Fruit fly (Drosophila melanogaster) whole organism, embryonic: ENCODE results near the gene SMC6.

Experiments used
- Adf1 ChIP-seq: fragments of 200-800 bp; sonication (Bioruptor generic); IDR thresholded peaks from 2 replicates; pipeline ENCODE4 v1.3.6; 2022; ENCODE audit warnings: missing biosample characterization, missing genetic modification characterization
- CG10274 ChIP-seq: fragments of 200-800 bp; sonication (Bioruptor generic); optimal IDR thresholded peaks from 3 replicates; lab custom pipeline; 2017; ENCODE audit warnings: missing biosample characterization, mild to moderate bottlenecking, missing genetic modification characterization
- CG10979 ChIP-seq: fragments of 200-800 bp; sonication (Bioruptor generic); optimal IDR thresholded peaks from 2 replicates; lab custom pipeline; 2018; ENCODE audit warnings: missing biosample characterization, mild to moderate bottlenecking, missing genetic modification characterization, moderate library complexity
- CG11504 ChIP-seq: fragments of 200-800 bp; sonication (Bioruptor generic); optimal IDR thresholded peaks from 3 replicates; lab custom pipeline; 2019; ENCODE audit warnings: missing biosample characterization, mild to moderate bottlenecking, missing genetic modification characterization, moderate library complexity
- CG12391 ChIP-seq: fragments of 200-800 bp; sonication (Bioruptor generic); optimal IDR thresholded peaks from 3 replicates; lab custom pipeline; 2018; ENCODE audit warnings: missing biosample characterization, mild to moderate bottlenecking, missing genetic modification characterization, moderate library complexity
- CG13123 ChIP-seq: fragments of 200-800 bp; sonication (Bioruptor generic); optimal IDR thresholded peaks from 2 replicates; lab custom pipeline; 2016; ENCODE audit warnings: missing biosample characterization, missing genetic modification characterization
- CG14050 ChIP-seq: fragments of 200-800 bp; sonication (Bioruptor generic); IDR thresholded peaks from 3 replicates; pipeline ENCODE4 v1.3.6; 2022; ENCODE audit warnings: missing biosample characterization, missing genetic modification characterization
- CG15514 ChIP-seq: fragments of 200-800 bp; sonication (Bioruptor generic); optimal IDR thresholded peaks from 3 replicates; lab custom pipeline; 2017; ENCODE audit warnings: missing biosample characterization, missing genetic modification characterization, mild to moderate bottlenecking, moderate library complexity, missing genetic modification reagents
- CG1647 ChIP-seq: fragments of 200-800 bp; sonication (Bioruptor generic); optimal IDR thresholded peaks from 3 replicates; lab custom pipeline; 2016; ENCODE audit warnings: missing biosample characterization, missing genetic modification characterization
- CG17802 ChIP-seq: fragments of 200-800 bp; sonication (Bioruptor generic); optimal IDR thresholded peaks from 2 replicates; lab custom pipeline; 2018; ENCODE audit warnings: missing biosample characterization, mild to moderate bottlenecking, missing genetic modification characterization, moderate library complexity
- CG18476 ChIP-seq: fragments of 200-800 bp; sonication (Bioruptor generic); optimal IDR thresholded peaks from 2 replicates; lab custom pipeline; 2016; ENCODE audit warnings: missing biosample characterization, mild to moderate bottlenecking, missing genetic modification characterization
- CG18599 ChIP-seq: fragments of 200-800 bp; sonication (Bioruptor generic); optimal IDR thresholded peaks from 3 replicates; lab custom pipeline; 2017; ENCODE audit warnings: missing biosample characterization, missing genetic modification characterization, mild to moderate bottlenecking, moderate library complexity, missing genetic modification reagents
- CG2120 ChIP-seq: fragments of 200-800 bp; sonication (Bioruptor generic); optimal IDR thresholded peaks from 3 replicates; lab custom pipeline; 2016; ENCODE audit warnings: missing biosample characterization, missing genetic modification characterization
- CG30403 ChIP-seq: fragments of 200-800 bp; sonication (Bioruptor generic); optimal IDR thresholded peaks from 3 replicates; lab custom pipeline; 2016; ENCODE audit warnings: missing biosample characterization, missing genetic modification characterization
- CG31441 ChIP-seq: fragments of 200-800 bp; sonication (Bioruptor generic); IDR thresholded peaks from 2 replicates; pipeline ENCODE4 v1.3.6; 2022; ENCODE audit warnings: missing biosample characterization, missing genetic modification characterization
- CG32772 ChIP-seq: fragments of 200-800 bp; sonication (Bioruptor generic); IDR thresholded peaks from 2 replicates; pipeline ENCODE4 v1.3.6; 2022; ENCODE audit warnings: missing biosample characterization, missing genetic modification characterization
- CG3726 ChIP-seq: fragments of 200-800 bp; sonication (Bioruptor generic); IDR thresholded peaks from 3 replicates; pipeline ENCODE4, ENCODE4 v1.3.6; 2022; ENCODE audit warnings: missing biosample characterization, missing genetic modification characterization
- CG4617 ChIP-seq: fragments of 200-800 bp; sonication (Bioruptor generic); optimal IDR thresholded peaks from 3 replicates; lab custom pipeline; 2016; ENCODE audit warnings: missing biosample characterization, missing genetic modification characterization, borderline replicate concordance
- CG6254 ChIP-seq: fragments of 200-800 bp; sonication (Bioruptor generic); optimal IDR thresholded peaks from 3 replicates; lab custom pipeline; 2017; ENCODE audit warnings: mild to moderate bottlenecking, missing biosample characterization, missing genetic modification reagents, missing genetic modification characterization
- CG6272 ChIP-seq: fragments of 200-800 bp; sonication (Bioruptor generic); IDR thresholded peaks from 2 replicates; pipeline ENCODE4 v1.3.6; 2022; ENCODE audit warnings: missing biosample characterization, missing genetic modification characterization
- CG6854 ChIP-seq: fragments of 200-800 bp; sonication (Bioruptor generic); optimal IDR thresholded peaks from 3 replicates; lab custom pipeline; 2017; ENCODE audit warnings: missing biosample characterization, mild to moderate bottlenecking, missing genetic modification characterization
- CG8290 ChIP-seq, 3 experiments: fragments of 200-800 bp; sonication (Bioruptor generic); optimal IDR thresholded peaks; 2 replicates each; lab custom pipeline; 2016 to 2019; ENCODE audit warnings: missing biosample characterization in 3 of 3, missing genetic modification characterization in 3 of 3, mild to moderate bottlenecking in 2 of 3, moderate library complexity in 1 of 3
- Chrac-16 ChIP-seq: fragments of 200-800 bp; sonication (Bioruptor generic); optimal IDR thresholded peaks from 3 replicates; lab custom pipeline; 2016; ENCODE audit warnings: missing biosample characterization, missing genetic modification characterization
- Fer1 ChIP-seq: fragments of 200-800 bp; sonication (Bioruptor generic); optimal IDR thresholded peaks from 2 replicates; lab custom pipeline; 2017; ENCODE audit warnings: missing biosample characterization, mild to moderate bottlenecking, missing genetic modification characterization
- GATAe ChIP-seq: fragments of 200-800 bp; sonication (Bioruptor generic); conservative IDR thresholded peaks from 2 replicates; pipeline ENCODE4 v1.3.6; 2022; ENCODE audit warnings: missing biosample characterization, missing genetic modification characterization
- Hmr ChIP-seq: fragments of 200-800 bp; sonication (Bioruptor generic); optimal IDR thresholded peaks from 3 replicates; lab custom pipeline; 2017; ENCODE audit warnings: mild to moderate bottlenecking, missing biosample characterization, missing genetic modification reagents, missing genetic modification characterization
- Hr39 ChIP-seq: fragments of >200 bp; optimal IDR thresholded peaks from 2 replicates; lab custom pipeline; 2017
- Med ChIP-seq: fragments of 200-800 bp; sonication (Bioruptor generic); peaks from one replicate; lab custom pipeline; 2016; ENCODE audit warnings: missing biosample characterization, missing genetic modification characterization, mild to moderate bottlenecking, inconsistent platforms, moderate library complexity
- Mrtf ChIP-seq: fragments of 200-800 bp; sonication (Bioruptor generic); IDR thresholded peaks from 3 replicates; pipeline ENCODE4 v1.3.6; 2022; ENCODE audit warnings: missing biosample characterization, missing genetic modification characterization
- Nf-YB ChIP-seq: fragments of 200-800 bp; sonication (Bioruptor generic); optimal IDR thresholded peaks from 3 replicates; lab custom pipeline; 2019; ENCODE audit warnings: missing biosample characterization, mild to moderate bottlenecking, missing genetic modification characterization, moderate library complexity
- Rfx ChIP-seq: fragments of 200-800 bp; sonication (Bioruptor generic); IDR thresholded peaks from 2 replicates; pipeline ENCODE4 v1.3.6; 2022; ENCODE audit warnings: missing biosample characterization, missing genetic modification characterization
- Rx ChIP-seq: fragments of 200-800 bp; sonication (Bioruptor generic); IDR thresholded peaks from 2 replicates; pipeline ENCODE4 v1.3.6; 2022; ENCODE audit warnings: missing biosample characterization, missing genetic modification characterization
- Spps ChIP-seq: fragments of 200-800 bp; sonication (Bioruptor generic); optimal IDR thresholded peaks from 2 replicates; lab custom pipeline; 2018; ENCODE audit warnings: missing biosample characterization, mild to moderate bottlenecking, missing genetic modification characterization
- ac ChIP-seq: fragments of 200-800 bp; sonication (Bioruptor generic); optimal IDR thresholded peaks from 3 replicates; lab custom pipeline; 2017; ENCODE audit warnings: missing biosample characterization, mild to moderate bottlenecking, missing genetic modification characterization
- br ChIP-seq: fragments of >200 bp; optimal IDR thresholded peaks from 2 replicates; lab custom pipeline; 2017
- bsh ChIP-seq, 2 experiments: fragments of 200-800 bp; sonication (Bioruptor generic); optimal IDR thresholded peaks; 2 replicates each; lab custom pipeline; 2017 to 2018; ENCODE audit warnings: mild to moderate bottlenecking in 2 of 2, missing biosample characterization in 2 of 2, missing genetic modification characterization in 2 of 2, moderate library complexity in 1 of 2
- crc ChIP-seq: fragments of 200-800 bp; sonication (Bioruptor generic); optimal IDR thresholded peaks from 2 replicates; lab custom pipeline; 2016; ENCODE audit warnings: missing biosample characterization, missing genetic modification characterization
- gro ChIP-seq: fragments of 200-800 bp; sonication (Bioruptor generic); optimal IDR thresholded peaks from 2 replicates; lab custom pipeline; 2016; ENCODE audit warnings: missing biosample characterization, missing genetic modification characterization
- gt ChIP-seq: fragments of 200-800 bp; sonication (Bioruptor generic); IDR thresholded peaks from 2 replicates; pipeline ENCODE4 v1.3.6; 2022; ENCODE audit warnings: missing biosample characterization, missing genetic modification characterization
- hkb ChIP-seq, 2 experiments: fragments of 200-800 bp in 1 of 2; fragments of >200 bp in 1 of 2; sonication (Bioruptor generic) in 1 of 2; IDR thresholded peaks in 1 of 2; optimal IDR thresholded peaks in 1 of 2; 2 replicates each; pipeline versions ENCODE4 v1.3.6 to Lab custom; 2017 to 2022; ENCODE audit warnings: missing biosample characterization in 1 of 2, missing genetic modification characterization in 1 of 2
- kni ChIP-seq: fragments of 200-800 bp; sonication (Bioruptor generic); optimal IDR thresholded peaks from 3 replicates; lab custom pipeline; 2017; ENCODE audit warnings: mild to moderate bottlenecking, missing biosample characterization, missing genetic modification reagents, missing genetic modification characterization
- luna ChIP-seq: fragments of 200-800 bp; sonication (Bioruptor generic); optimal IDR thresholded peaks from 2 replicates; lab custom pipeline; 2016; ENCODE audit warnings: missing biosample characterization, missing genetic modification characterization
- maf-S ChIP-seq: fragments of 200-800 bp; sonication (Bioruptor generic); optimal IDR thresholded peaks from 2 replicates; lab custom pipeline; 2016; ENCODE audit warnings: missing biosample characterization, missing genetic modification characterization
- onecut ChIP-seq: fragments of 200-800 bp; sonication (Bioruptor generic); IDR thresholded peaks from 2 replicates; pipeline ENCODE4 v1.3.6; 2022; ENCODE audit warnings: missing biosample characterization, missing genetic modification characterization
- sima ChIP-seq: fragments of 200-800 bp; sonication (Bioruptor generic); optimal IDR thresholded peaks from 2 replicates; lab custom pipeline; 2016; ENCODE audit warnings: missing biosample characterization, missing genetic modification characterization
- sqz ChIP-seq: fragments of 200-800 bp; sonication (Bioruptor generic); optimal IDR thresholded peaks from 3 replicates; lab custom pipeline; 2018; ENCODE audit warnings: missing biosample characterization, mild to moderate bottlenecking, missing genetic modification characterization
- tap ChIP-seq: fragments of 200-800 bp; optimal IDR thresholded peaks from 3 replicates; lab custom pipeline; 2019; ENCODE audit warnings: missing biosample characterization, mild to moderate bottlenecking, missing genetic modification characterization, moderate library complexity
- yki ChIP-seq: fragments of >200 bp; optimal IDR thresholded peaks from 3 replicates; lab custom pipeline; 2018

SMC6 gene

DNA sequence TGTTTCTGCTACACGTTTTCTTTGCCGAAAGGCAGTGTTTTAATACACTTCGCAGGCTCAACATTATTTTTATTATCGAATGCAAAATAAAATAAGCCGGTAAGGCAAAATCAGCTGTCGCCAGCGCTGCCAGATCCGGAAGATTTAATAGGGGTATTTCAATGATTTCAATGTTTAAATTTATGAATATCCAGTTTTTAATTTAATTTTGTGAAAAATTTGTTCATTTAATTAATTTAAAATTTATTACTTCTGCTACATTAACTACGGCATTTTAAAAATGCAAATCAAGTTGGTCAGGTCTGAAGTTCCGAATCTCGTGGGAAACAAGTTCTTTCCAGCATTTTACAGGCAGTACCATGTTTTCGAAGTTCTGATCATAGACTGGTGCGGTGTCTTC lies 44.4 kb downstream of the SMC6 start, which contains the start of gene Slimp (continued):
- TF ChIP-seq CG15514 (GFP tag; lab: Kevin White, UChicago) (peak; percentile 89), CG12391 (tag; lab: Kevin White, UChicago) (peak; percentile 40), CG11504 (tag; lab: Kevin White, UChicago) (peak; percentile 33), crc (GFP tag; lab: Kevin White, UChicago) (no peak), onecut (GFP tag; lab: Robert Waterston, UW) (no peak), Mrtf (GFP tag; lab: Robert Waterston, UW) (no peak), CG1647 (GFP tag; lab: Kevin White, UChicago) (no peak), yki (lab: Kevin White, UChicago) (no peak), luna (GFP tag; lab: Kevin White, UChicago) (no peak), tap (tag; lab: Kevin White, UChicago) (no peak), CG8290 (GFP tag; optimal IDR thresholded peaks at IDR 0.05; lab: Kevin White, UChicago) (no peak), CG8290 (tag; optimal IDR thresholded peaks at IDR 0.05; lab: Kevin White, UChicago) (no peak), Rfx (GFP tag; lab: Robert Waterston, UW) (no peak), CG14050 (GFP tag; lab: Robert Waterston, UW) (no peak), Spps (tag; lab: Kevin White, UChicago) (no peak), Chrac-16 (GFP tag; lab: Kevin White, UChicago) (peak; percentile 17), CG17802 (no peak), CG18476 (no peak), CG6254 (no peak), CG4617 (GFP tag; lab: Kevin White, UChicago) (peak; percentile 11), hkb (optimal IDR thresholded peaks at IDR 0.05; lab: Kevin White, UChicago) (no peak), hkb (GFP tag; IDR thresholded peaks at IDR 0.05; lab: Robert Waterston, UW) (0 out of 2 replicates have a peak, but pooled peaks have one; percentile 28), gt (GFP tag; lab: Robert Waterston, UW) (no peak), CG6272 (no peak), CG31441 (GFP tag; lab: Robert Waterston, UW) (0 out of 2 replicates have a peak, but pooled peaks have one; percentile 24), kni (no peak), CG10979 (peak; percentile 18), Hr39 (lab: Kevin White, UChicago) (no peak), Fer1 (GFP tag; lab: Kevin White, UChicago) (peak; percentile 13), ac (GFP tag; lab: Kevin White, UChicago) (no peak)

DNA sequence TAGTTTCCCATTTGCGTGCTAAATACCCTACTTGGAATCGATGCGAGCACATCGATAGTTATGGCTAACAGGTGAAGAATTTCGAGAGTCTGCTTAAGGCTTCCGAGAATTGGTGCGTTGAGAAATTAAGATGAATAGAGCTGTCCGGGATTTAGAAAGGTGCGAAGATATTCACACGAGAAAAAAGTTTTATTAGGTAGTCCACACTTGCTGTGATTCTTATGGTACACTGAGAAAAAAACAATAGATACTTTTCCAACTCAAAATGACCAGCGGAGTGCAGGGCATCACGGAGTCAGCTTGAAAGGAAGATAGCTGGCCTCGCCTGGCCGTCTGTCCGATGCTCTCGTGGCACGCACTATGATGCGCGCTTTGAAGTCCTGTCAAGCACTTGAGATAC lies 48.7 kb downstream of the SMC6 start:
- TF ChIP-seq bsh (GFP tag; optimal IDR thresholded peaks at IDR 0.05; lab: Kevin White, UChicago): peak in 1 of 2 experiments; percentile 86
- TF ChIP-seq Med (GFP tag; lab: Kevin White, UChicago): peak; percentile 7
- TF ChIP-seq Adf1: no peak
- peak; percentile 58 for TF ChIP-seq CG10274 (GFP tag; lab: Kevin White, UChicago)
- TF ChIP-seq sima (GFP tag; lab: Kevin White, UChicago): no peak
- no peak for TF ChIP-seq CG2120 (GFP tag; lab: Kevin White, UChicago)
- no peak for TF ChIP-seq Hmr
- no peak for TF ChIP-seq CG3726 (GFP tag; lab: Robert Waterston, UW)
- no peak for TF ChIP-seq CG18599 (GFP tag; lab: Kevin White, UChicago)
- no peak for TF ChIP-seq CG32772
- TF ChIP-seq sqz: no peak
- TF ChIP-seq Nf-YB (GFP tag; lab: Kevin White, UChicago): no peak
- TF ChIP-seq br (lab: Kevin White, UChicago): no peak
- no peak for TF ChIP-seq CG8290 (GFP tag; optimal IDR thresholded peaks at IDR 0.05; lab: Kevin White, UChicago)
- TF ChIP-seq CG8290 (tag; optimal IDR thresholded peaks at IDR 0.05; lab: Kevin White, UChicago): no peak
- TF ChIP-seq CG30403 (GFP tag; lab: Kevin White, UChicago): no peak
- no peak for TF ChIP-seq Rx (GFP tag; lab: Robert Waterston, UW)
- TF ChIP-seq CG13123: no peak
- TF ChIP-seq maf-S: no peak
- TF ChIP-seq hkb (optimal IDR thresholded peaks at IDR 0.05; lab: Kevin White, UChicago): no peak
- TF ChIP-seq hkb (GFP tag; IDR thresholded peaks at IDR 0.05; lab: Robert Waterston, UW): no peak
- TF ChIP-seq gro: no peak
- no peak for TF ChIP-seq CG6854 (GFP tag; lab: Kevin White, UChicago)
- TF ChIP-seq GATAe (GFP tag; lab: Robert Waterston, UW): no peak
